Worm (Caenorhabditis elegans): ENCODE results near the gene lmbr-1.

ce11 chrIII:8331211-8331610, 40.8 kb upstream of the lmbr-1 start, which contains the start of gene iglr-2:
- TF ChIP-seq mxl-3 (GFP tag; optimal IDR thresholded peaks at IDR 0.05) = no peak
- TF ChIP-seq hlh-30 (tag; optimal IDR thresholded peaks at IDR 0.05; ENCODE audit: insufficient read depth) = no peak
- TF ChIP-seq aha-1 (tag) = peak; percentile 30
- no peak for TF ChIP-seq dpl-1 (GFP tag; optimal IDR thresholded peaks at IDR 0.05)
- TF ChIP-seq mdl-1 (tag; optimal IDR thresholded peaks at IDR 0.05) = no peak
- TF ChIP-seq aly-2 (tag; optimal IDR thresholded peaks at IDR 0.05) = no peak
- no peak for TF ChIP-seq snpc-4 (tag; optimal IDR thresholded peaks at IDR 0.05)
- TF ChIP-seq ama-1 (optimal IDR thresholded peaks at IDR 0.05) = no peak
- TF ChIP-seq set-16 (GFP tag; IDR thresholded peaks at IDR 0.05) = no peak
- no peak for TF ChIP-seq egl-27 (tag; optimal IDR thresholded peaks at IDR 0.05)
